In the genomic region with DNA sequence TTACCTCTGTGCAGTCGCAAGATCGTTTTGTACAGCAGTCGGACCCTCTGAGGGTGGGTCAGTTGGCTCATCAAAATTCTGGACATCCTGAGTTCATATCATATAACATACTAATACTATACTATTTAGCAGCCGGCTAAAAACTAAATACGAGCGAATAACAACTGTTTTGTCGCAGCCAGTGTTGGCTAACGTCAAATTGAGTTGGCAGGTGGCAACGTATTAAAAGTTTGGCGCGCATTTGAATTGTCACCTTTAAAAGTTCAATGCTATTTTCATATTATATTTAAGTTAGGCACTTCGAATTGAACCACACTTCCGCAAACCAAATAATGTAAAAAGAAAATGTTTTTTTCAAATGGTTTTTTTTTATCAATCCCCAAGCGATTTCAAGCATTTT, we compare ENCODE assay signal across 4 fruit fly cellular contexts.
A peak's percentile ranks its signal among the peaks of the same experiment; 100 is the strongest.
TF ChIP-seq lines count a peak whose summit lies in the region.

A gene (minus strand): TSS at position 177 of the 400 bp plus-strand sequence.

- TF ChIP-seq CTCF in whole organism, embryonic (GFP tag; optimal IDR thresholded peaks at IDR 0.05; lab: Kevin White, UChicago) = peak; percentile 28

TF ChIP-seq in whole organism, adult, 20 proteins besides CTCF, POLR2A, EP300 and RAD21:
- TF ChIP-seq cnc (optimal IDR thresholded peaks at IDR 0.05; lab: Kevin White, UChicago) = no peak
- peak; percentile 15 for TF ChIP-seq CG5204 (GFP tag; optimal IDR thresholded peaks at IDR 0.05; lab: Kevin White, UChicago)
- TF ChIP-seq CG1620 (GFP tag; optimal IDR thresholded peaks at IDR 0.05; lab: Kevin White, UChicago) = peak; percentile 29
- TF ChIP-seq tj (GFP tag; optimal IDR thresholded peaks at IDR 0.05; lab: Kevin White, UChicago) = no peak
- peak; percentile 82 for TF ChIP-seq kay (GFP tag; lab: Kevin White, UChicago; ENCODE audit: borderline replicate concordance)
- no peak for TF ChIP-seq cic (GFP tag; optimal IDR thresholded peaks at IDR 0.05; lab: Kevin White, UChicago)
- TF ChIP-seq Crg-1 (GFP tag; optimal IDR thresholded peaks at IDR 0.05; lab: Kevin White, UChicago) = peak; percentile 39
- no peak for TF ChIP-seq CG33017 (tag; optimal IDR thresholded peaks at IDR 0.05; lab: Kevin White, UChicago)
- no peak for TF ChIP-seq CG14711 (tag; optimal IDR thresholded peaks at IDR 0.05; lab: Kevin White, UChicago)
- peak; percentile 0 for TF ChIP-seq CG7101 (tag; optimal IDR thresholded peaks at IDR 0.05; lab: Kevin White, UChicago)
- peak; percentile 2 for TF ChIP-seq Mnt (GFP tag; optimal IDR thresholded peaks at IDR 0.05; lab: Kevin White, UChicago)
- no peak for TF ChIP-seq CG11617 (GFP tag; optimal IDR thresholded peaks at IDR 0.05; lab: Kevin White, UChicago)
- TF ChIP-seq toe (GFP tag; optimal IDR thresholded peaks at IDR 0.05; lab: Kevin White, UChicago) = peak; percentile 13

TF ChIP-seq in whole organism, embryonic, 481 proteins besides CTCF, POLR2A, EP300 and RAD21 (continues in another document):
- TF ChIP-seq B-H1 (GFP tag; IDR thresholded peaks at IDR 0.05; lab: Robert Waterston, UW) (no peak), CG10565 (GFP tag; optimal IDR thresholded peaks at IDR 0.05; lab: Kevin White, UChicago) (no peak), Poxn (GFP tag; IDR thresholded peaks at IDR 0.05; lab: Robert Waterston, UW) (no peak), slbo (GFP tag; IDR thresholded peaks at IDR 0.05; lab: Robert Waterston, UW) (no peak), Oli (tag; optimal IDR thresholded peaks at IDR 0.05; lab: Kevin White, UChicago) (no peak), CG15514 (GFP tag; optimal IDR thresholded peaks at IDR 0.05; lab: Kevin White, UChicago) (peak; percentile 15), CG4617 (GFP tag; optimal IDR thresholded peaks at IDR 0.05; lab: Kevin White, UChicago; ENCODE audit: borderline replicate concordance) (peak; percentile 5), gt (GFP tag; IDR thresholded peaks at IDR 0.05; lab: Robert Waterston, UW) (no peak), MESR4 (GFP tag; optimal IDR thresholded peaks at IDR 0.05; lab: Kevin White, UChicago) (peak; percentile 0), Pdp1 (GFP tag; optimal IDR thresholded peaks at IDR 0.05; lab: Kevin White, UChicago) (peak in 1 of 2 experiments; percentile 40), CG2199 (GFP tag; IDR thresholded peaks at IDR 0.05; lab: Robert Waterston, UW) (no peak), CG14965 (GFP tag; optimal IDR thresholded peaks at IDR 0.05; lab: Kevin White, UChicago; ENCODE audit: borderline replicate concordance) (no peak), crp (GFP tag; optimal IDR thresholded peaks at IDR 0.05; lab: Kevin White, UChicago) (peak in 1 of 2 experiments; percentile 74), CG15073 (GFP tag; optimal IDR thresholded peaks at IDR 0.05; lab: Kevin White, UChicago) (no peak), CrebB (tag; optimal IDR thresholded peaks at IDR 0.05; lab: Kevin White, UChicago) (no peak), pzg (GFP tag; optimal IDR thresholded peaks at IDR 0.05; lab: Kevin White, UChicago) (peak; percentile 56), tna (GFP tag; IDR thresholded peaks at IDR 0.05; lab: Robert Waterston, UW; ENCODE audit: partially characterized antibody) (no peak), E2f2 (GFP tag; IDR thresholded peaks at IDR 0.05; lab: Robert Waterston, UW) (peak; percentile 93), HmgZ (tag; optimal IDR thresholded peaks at IDR 0.05; lab: Kevin White, UChicago) (peak; percentile 18), crol (GFP tag; IDR thresholded peaks at IDR 0.05; lab: Robert Waterston, UW) (no peak), Deaf1 (tag; optimal IDR thresholded peaks at IDR 0.05; lab: Kevin White, UChicago) (no peak), Atf-2 (GFP tag; optimal IDR thresholded peaks at IDR 0.05; lab: Kevin White, UChicago) (no peak), ci (GFP tag; IDR thresholded peaks at IDR 0.05; lab: Robert Waterston, UW) (no peak; the same call in 2 of the 3 replicates), Myb (GFP tag; optimal IDR thresholded peaks at IDR 0.05; lab: Kevin White, UChicago) (peak; percentile 25), da (GFP tag; optimal IDR thresholded peaks at IDR 0.05; lab: Kevin White, UChicago) (no peak)

TF ChIP-seq in whole organism, prepupa, 60 proteins besides CTCF, POLR2A, EP300 and RAD21:
- TF ChIP-seq OdsH (GFP tag; optimal IDR thresholded peaks at IDR 0.05; lab: Kevin White, UChicago) (no peak), esn (GFP tag; optimal IDR thresholded peaks at IDR 0.05; lab: Kevin White, UChicago) (peak; percentile 36), Eip78C (GFP tag; lab: Kevin White, UChicago) (peak; percentile 3)

TF ChIP-seq in whole organism, wandering third instar larva, 38 proteins besides CTCF, POLR2A, EP300 and RAD21:
- TF ChIP-seq sage (GFP tag; optimal IDR thresholded peaks at IDR 0.05; lab: Kevin White, UChicago) (peak; percentile 38), CG32264 (GFP tag; optimal IDR thresholded peaks at IDR 0.05; lab: Kevin White, UChicago) (peak; percentile 0), Abd-B (GFP tag; optimal IDR thresholded peaks at IDR 0.05; lab: Kevin White, UChicago) (no peak), OdsH (GFP tag; optimal IDR thresholded peaks at IDR 0.05; lab: Kevin White, UChicago) (peak; percentile 3)
